Worm (Caenorhabditis elegans) whole organism, L2 larva: ENCODE results near the gene M110.7.
A peak's percentile ranks its signal among the peaks of the same experiment; 100 is the strongest.

Experiments
- C34F6.9 ChIP-seq: fragments of 150-350 bp; optimal IDR thresholded peaks from 2 replicates; lab custom pipeline; 2014; ENCODE audit warnings: missing biosample characterization, missing genetic modification characterization
- F13H6.1 ChIP-seq: sonication (generic microtip); optimal IDR thresholded peaks from 2 replicates; lab custom pipeline; 2016; ENCODE audit warnings: missing genetic modification characterization, missing compliant biosample characterization
- R02D3.7 ChIP-seq: fragments of 150-350 bp; optimal IDR thresholded peaks from 2 replicates; lab custom pipeline; 2014; ENCODE audit warnings: missing biosample characterization, missing genetic modification characterization
- ZK546.5 ChIP-seq: sonication (generic microtip); optimal IDR thresholded peaks from 2 replicates; lab custom pipeline; 2017; ENCODE audit warnings: missing biosample characterization, missing genetic modification characterization
- ama-1 ChIP-seq: fragments of 150-350 bp; optimal IDR thresholded peaks from 2 replicates; lab custom pipeline; 2018; ENCODE audit warnings: inconsistent platforms
- blmp-1 ChIP-seq: sonication (generic microtip); optimal IDR thresholded peaks from 2 replicates; lab custom pipeline; 2017; ENCODE audit warnings: missing genetic modification characterization, mild to moderate bottlenecking, missing compliant biosample characterization, antibody characterized with exemption, moderate library complexity; ENCODE audit not compliant: insufficient read depth
- ceh-16 ChIP-seq: fragments of 150-350 bp; optimal IDR thresholded peaks from 2 replicates; lab custom pipeline; 2014; ENCODE audit warnings: missing biosample characterization, missing genetic modification characterization
- ceh-82 ChIP-seq: fragments of 150-350 bp; optimal IDR thresholded peaks from 2 replicates; lab custom pipeline; 2014; ENCODE audit warnings: missing biosample characterization, missing genetic modification characterization
- dmd-4 ChIP-seq: sonication (generic microtip); optimal IDR thresholded peaks from 2 replicates; lab custom pipeline; 2017; ENCODE audit warnings: missing biosample characterization, missing genetic modification characterization
- elt-1 ChIP-seq: fragments of 150-350 bp; optimal IDR thresholded peaks from 2 replicates; lab custom pipeline; 2014; ENCODE audit warnings: missing biosample characterization, missing genetic modification characterization
- elt-3 ChIP-seq: sonication (generic microtip); optimal IDR thresholded peaks from 2 replicates; lab custom pipeline; 2017; ENCODE audit warnings: missing biosample characterization, missing genetic modification characterization
- fos-1 ChIP-seq: fragments of 150-350 bp; optimal IDR thresholded peaks from 2 replicates; lab custom pipeline; 2014; ENCODE audit warnings: missing biosample characterization, missing genetic modification characterization
- gmeb-1 ChIP-seq: fragments of 150-350 bp; optimal IDR thresholded peaks from 2 replicates; lab custom pipeline; 2014; ENCODE audit warnings: missing biosample characterization, missing genetic modification characterization
- lin-11 ChIP-seq: fragments of 150-350 bp; sonication (generic microtip); optimal IDR thresholded peaks from 2 replicates; lab custom pipeline; 2014; ENCODE audit warnings: missing biosample characterization, missing genetic modification characterization, inconsistent platforms, mixed read lengths
- lin-13 ChIP-seq: fragments of 150-350 bp; optimal IDR thresholded peaks from 2 replicates; lab custom pipeline; 2014; ENCODE audit warnings: missing biosample characterization, missing genetic modification reagents, missing genetic modification characterization
- lsy-2 ChIP-seq, 2 experiments: fragments of 150-350 bp in 1 of 2; sonication (generic microtip) in 1 of 2; optimal IDR thresholded peaks; 2 replicates each; lab custom pipeline; 2014 to 2017; ENCODE audit warnings: missing biosample characterization in 2 of 2, missing genetic modification characterization in 2 of 2
- mbf-1 ChIP-seq: sonication (generic microtip); optimal IDR thresholded peaks from 2 replicates; lab custom pipeline; 2017; ENCODE audit warnings: missing biosample characterization, missing genetic modification characterization
- mdl-1 ChIP-seq, 2 experiments: fragments of 150-350 bp in 1 of 2; sonication (generic microtip) in 1 of 2; optimal IDR thresholded peaks; 2 replicates each; lab custom pipeline; 2017; ENCODE audit warnings: missing biosample characterization in 2 of 2, missing genetic modification characterization in 2 of 2
- nhr-11 ChIP-seq: fragments of 150-350 bp; optimal IDR thresholded peaks from 2 replicates; lab custom pipeline; 2014; ENCODE audit warnings: missing biosample characterization, missing genetic modification characterization
- nhr-12 ChIP-seq: fragments of 150-350 bp; optimal IDR thresholded peaks from 2 replicates; lab custom pipeline; 2014; ENCODE audit warnings: missing biosample characterization, missing genetic modification characterization
- nhr-23 ChIP-seq: fragments of 150-350 bp; optimal IDR thresholded peaks from 2 replicates; lab custom pipeline; 2014; ENCODE audit warnings: missing biosample characterization, missing genetic modification reagents, missing genetic modification characterization
- nhr-237 ChIP-seq: fragments of 150-350 bp; optimal IDR thresholded peaks from 2 replicates; lab custom pipeline; 2014; ENCODE audit warnings: missing biosample characterization, missing genetic modification characterization
- nhr-25 ChIP-seq: fragments of 150-350 bp; sonication (generic microtip); optimal IDR thresholded peaks from 3 replicates; lab custom pipeline; 2014; ENCODE audit warnings: missing biosample characterization, missing genetic modification characterization
- nhr-77 ChIP-seq: fragments of 150-350 bp; optimal IDR thresholded peaks from 2 replicates; lab custom pipeline; 2014; ENCODE audit warnings: missing biosample characterization, missing genetic modification characterization
- skn-1 ChIP-seq: sonication (generic microtip); optimal IDR thresholded peaks from 2 replicates; lab custom pipeline; 2017; ENCODE audit warnings: missing biosample characterization, missing genetic modification characterization
- sma-9 ChIP-seq, 2 experiments: fragments of 150-350 bp in 1 of 2; sonication (generic microtip) in 1 of 2; optimal IDR thresholded peaks; 2 replicates each; lab custom pipeline; 2014 to 2016; ENCODE audit warnings: missing genetic modification characterization in 2 of 2, mild to moderate bottlenecking in 1 of 2, missing biosample characterization in 1 of 2, missing compliant biosample characterization in 1 of 2, missing genetic modification reagents in 1 of 2, moderate library complexity in 1 of 2
- unc-39 ChIP-seq: fragments of 150-350 bp; optimal IDR thresholded peaks from 2 replicates; lab custom pipeline; 2014; ENCODE audit warnings: missing biosample characterization, missing genetic modification characterization
- unc-55 ChIP-seq: fragments of 150-350 bp; sonication (generic microtip); optimal IDR thresholded peaks from 3 replicates; lab custom pipeline; 2014; ENCODE audit warnings: missing biosample characterization, missing genetic modification reagents, missing genetic modification characterization
- zag-1 ChIP-seq: fragments of 150-350 bp; optimal IDR thresholded peaks from 2 replicates; lab custom pipeline; 2014; ENCODE audit warnings: missing biosample characterization, missing genetic modification characterization
- ztf-1 ChIP-seq: fragments of 200-800 bp; sonication (Bioruptor generic); conservative IDR thresholded peaks from 2 replicates; pipeline ENCODE4 v1.3.6; 2022; ENCODE audit warnings: missing genetic modification characterization, missing compliant biosample characterization
- ztf-11 ChIP-seq: sonication (generic microtip); optimal IDR thresholded peaks from 2 replicates; lab custom pipeline; 2017; ENCODE audit warnings: missing biosample characterization, missing genetic modification characterization
- ztf-4 ChIP-seq: fragments of 150-350 bp; optimal IDR thresholded peaks from 2 replicates; lab custom pipeline; 2014; ENCODE audit warnings: missing biosample characterization, missing genetic modification characterization

M110.7 gene

DNA sequence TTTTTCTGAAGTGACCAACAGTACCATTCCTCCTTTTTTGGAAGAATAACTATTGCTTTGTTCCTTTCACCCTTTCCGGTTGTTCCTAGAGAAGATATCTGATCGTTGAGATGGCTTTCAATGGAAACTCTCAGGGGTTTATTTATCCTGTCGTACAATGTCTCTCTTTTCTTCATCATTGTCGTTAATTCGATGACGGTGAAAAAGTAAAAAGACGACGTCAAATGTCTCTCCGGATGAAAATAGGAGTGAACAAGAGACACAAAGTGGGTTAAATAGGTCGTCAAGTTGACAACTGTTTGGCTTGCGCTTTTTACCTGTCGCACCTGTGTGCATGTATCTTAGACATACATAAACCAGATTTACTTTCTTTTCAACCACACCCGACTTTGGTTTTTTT lies 38.7 kb upstream of the M110.7 start:
- TF ChIP-seq ama-1 (lab: Kevin White, UChicago) = no peak
- no peak for TF ChIP-seq unc-55 (GFP tag; lab: Kevin White, UChicago)
- TF ChIP-seq elt-3 = no peak
- TF ChIP-seq skn-1 (tag; lab: Kevin White, UChicago) = no peak
- TF ChIP-seq ztf-11 (tag; lab: Kevin White, UChicago) = no peak
- no peak for TF ChIP-seq nhr-237 (tag; lab: Kevin White, UChicago)
- no peak for TF ChIP-seq F13H6.1
- TF ChIP-seq gmeb-1 (tag; lab: Kevin White, UChicago) = no peak
- no peak for TF ChIP-seq ceh-16
- TF ChIP-seq ceh-82 = no peak

DNA sequence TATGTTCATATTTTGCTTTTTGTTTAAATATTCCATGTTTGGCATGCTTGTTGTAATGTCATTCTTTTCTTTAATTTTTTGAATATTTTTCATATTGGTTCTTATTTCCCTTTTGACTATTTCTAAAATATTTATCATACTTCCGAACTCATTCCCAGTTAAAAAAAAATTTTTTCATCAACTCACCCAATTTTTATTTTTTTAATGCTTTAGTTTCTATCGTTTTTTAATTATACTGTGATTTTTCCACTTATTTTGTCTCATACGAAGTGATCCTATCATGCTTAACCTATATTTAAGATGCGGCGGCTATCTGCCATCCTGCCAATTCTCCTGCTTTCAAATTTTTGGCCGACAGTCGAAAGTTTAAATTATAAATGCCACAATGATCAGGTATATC lies 34.1 kb upstream of the M110.7 start, which contains the start of gene qua-1:
qua-1 (plus strand) TSS at position 301 of the 400 bp plus-strand sequence.
- TF ChIP-seq nhr-11 (tag; lab: Kevin White, UChicago) (no peak), unc-55 (GFP tag; lab: Kevin White, UChicago) (no peak), sma-9 (GFP tag; optimal IDR thresholded peaks at IDR 0.05; lab: Kevin White, UChicago) (no peak), sma-9 (tag; optimal IDR thresholded peaks at IDR 0.05; lab: Kevin White, UChicago) (no peak), blmp-1 (tag; lab: Kevin White, UChicago) (no peak), nhr-237 (tag; lab: Kevin White, UChicago) (no peak), ama-1 (lab: Kevin White, UChicago) (no peak), mbf-1 (tag; lab: Kevin White, UChicago) (no peak), dmd-4 (tag; lab: Kevin White, UChicago) (no peak), unc-39 (tag; lab: Kevin White, UChicago) (no peak), ztf-4 (tag; lab: Kevin White, UChicago) (no peak), nhr-12 (tag; lab: Kevin White, UChicago) (no peak), nhr-77 (no peak), mdl-1 (tag; optimal IDR thresholded peaks at IDR 0.05; lab: Kevin White, UChicago) (no peak)
- TF ChIP-seq, all 48 proteins: peak for 0

DNA sequence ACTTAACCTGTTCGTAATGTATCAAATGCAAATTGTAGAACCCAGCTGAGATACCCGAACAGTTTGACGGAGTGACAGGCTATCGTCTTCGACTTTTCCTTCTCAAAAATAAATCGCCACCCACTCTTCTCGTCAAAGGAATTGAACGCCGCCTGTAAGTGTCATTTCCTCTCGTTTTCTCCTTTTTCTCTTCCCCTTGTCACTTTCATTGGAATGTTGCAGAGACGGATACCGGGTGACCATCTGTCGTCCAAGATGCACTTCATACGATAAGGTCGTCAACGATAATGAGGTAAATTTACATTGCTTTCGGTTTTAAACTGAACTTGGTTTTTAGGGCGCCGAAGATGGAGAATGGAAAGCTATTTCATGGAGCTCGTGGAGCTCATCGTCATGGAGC lies 32.8 kb upstream of the M110.7 start:
- TF ChIP-seq nhr-23 (tag; lab: Kevin White, UChicago) = no peak
- TF ChIP-seq skn-1 (tag; lab: Kevin White, UChicago) = no peak
- TF ChIP-seq lin-13 = no peak
- TF ChIP-seq elt-3 = no peak
- no peak for TF ChIP-seq dmd-4 (tag; lab: Kevin White, UChicago)
- no peak for TF ChIP-seq zag-1 (tag; lab: Kevin White, UChicago)
- no peak for TF ChIP-seq nhr-25 (tag; lab: Kevin White, UChicago)
- peak; percentile 88 for TF ChIP-seq blmp-1 (tag; lab: Kevin White, UChicago)

DNA sequence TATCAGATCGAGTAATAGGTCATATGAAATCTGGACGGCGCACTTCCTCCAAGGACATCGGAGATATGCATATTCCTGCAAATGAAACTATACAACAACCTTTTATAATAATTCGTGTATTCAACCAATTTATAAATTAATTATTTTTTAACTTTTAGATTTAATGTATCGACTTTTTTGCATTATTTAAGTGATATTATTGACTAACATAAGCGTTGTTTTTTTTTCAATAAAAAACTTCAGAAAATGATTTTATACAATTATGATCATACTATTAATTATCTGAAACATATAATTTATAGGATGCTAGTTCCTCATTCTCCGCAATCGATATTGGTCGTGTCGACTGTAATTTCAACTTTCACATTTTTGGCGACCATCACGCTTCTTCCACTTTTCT lies 28.6 kb upstream of the M110.7 start, which contains the start of gene col-76:
col-76 (plus strand) TSS at position 301 of the 400 bp plus-strand sequence.
- TF ChIP-seq nhr-77 (no peak), nhr-23 (tag; lab: Kevin White, UChicago) (no peak), blmp-1 (tag; lab: Kevin White, UChicago) (no peak), C34F6.9 (tag; lab: Kevin White, UChicago) (no peak), elt-1 (no peak), ceh-16 (no peak), R02D3.7 (tag; lab: Kevin White, UChicago) (no peak), elt-3 (no peak), ama-1 (lab: Kevin White, UChicago) (no peak), fos-1 (tag; lab: Kevin White, UChicago) (no peak), ztf-1 (GFP tag; lab: Robert Waterston, UW) (no peak), zag-1 (tag; lab: Kevin White, UChicago) (no peak), lsy-2 (tag; optimal IDR thresholded peaks at IDR 0.05; lab: Kevin White, UChicago) (no peak), sma-9 (GFP tag; optimal IDR thresholded peaks at IDR 0.05; lab: Kevin White, UChicago) (no peak), sma-9 (tag; optimal IDR thresholded peaks at IDR 0.05; lab: Kevin White, UChicago) (no peak), nhr-11 (tag; lab: Kevin White, UChicago) (no peak), lin-11 (tag; lab: Kevin White, UChicago) (no peak)
- TF ChIP-seq, all 48 proteins: peak for 0

DNA sequence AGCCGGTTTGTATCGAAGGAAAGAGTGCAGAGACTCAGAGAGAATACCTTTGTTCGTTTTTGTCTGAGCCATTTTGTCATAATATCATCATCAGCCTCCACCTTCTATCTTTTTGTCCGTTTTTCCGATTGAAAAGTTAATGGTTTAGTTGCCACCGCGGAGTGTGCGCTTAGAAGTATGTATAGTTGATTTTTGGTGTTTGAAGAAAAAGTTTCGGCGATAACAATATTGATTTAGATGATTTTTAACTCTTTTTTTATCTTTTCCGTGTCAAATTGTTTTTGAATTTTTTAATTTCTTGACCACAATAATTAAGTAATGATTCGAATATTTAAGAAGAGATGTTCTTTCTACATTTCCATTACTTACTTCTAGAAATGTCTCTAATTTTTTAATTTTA lies 27.0 kb upstream of the M110.7 start:
- no peak for TF ChIP-seq ZK546.5 (tag; lab: Kevin White, UChicago)
- no peak for TF ChIP-seq nhr-77
- TF ChIP-seq fos-1 (tag; lab: Kevin White, UChicago) = peak; percentile 40
- no peak for TF ChIP-seq lsy-2 (tag; optimal IDR thresholded peaks at IDR 0.05; lab: Kevin White, UChicago)
- peak; percentile 70 for TF ChIP-seq skn-1 (tag; lab: Kevin White, UChicago)
- TF ChIP-seq, all 48 proteins: peak for 2
